Worm (Caenorhabditis elegans) whole organism, midembryonic: ENCODE results near the gene pho-13.

Experiments
- cog-1 ChIP-seq: sonication (generic microtip); optimal IDR thresholded peaks from 2 replicates; lab custom pipeline; 2016; ENCODE audit warnings: missing genetic modification characterization, missing compliant biosample characterization
- klf-2 ChIP-seq: fragments of 200-800 bp; sonication (Bioruptor generic); conservative IDR thresholded peaks from 2 replicates; pipeline ENCODE4 v1.3.6; 2022; ENCODE audit warnings: missing genetic modification reagents, missing genetic modification characterization, missing compliant biosample characterization

DNA sequence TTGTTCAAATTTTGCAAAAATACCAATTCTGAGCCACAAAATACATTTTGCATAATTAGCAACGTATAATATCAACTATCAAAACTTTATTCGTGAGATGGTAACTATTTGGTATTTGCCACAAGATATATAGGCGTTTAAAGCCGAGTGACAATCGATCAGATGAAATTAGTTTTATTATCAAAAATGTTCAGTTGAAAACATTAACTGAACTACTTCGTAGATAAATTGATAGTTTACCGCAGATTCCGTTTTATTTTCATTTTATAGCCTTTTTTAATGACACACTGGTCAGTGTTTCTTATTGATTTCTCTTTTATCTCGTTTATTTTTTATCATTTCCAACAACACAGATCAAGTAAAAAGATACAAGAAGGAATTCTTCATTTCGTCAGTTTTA lies 10.4 kb upstream of the pho-13 start:
- no peak for TF ChIP-seq klf-2 (GFP tag; lab: Robert Waterston, UW)
- no peak for TF ChIP-seq cog-1 (tag; lab: Kevin White, UChicago)
